Fruit fly (Drosophila melanogaster): ENCODE results near the gene CG43338.
A peak's percentile ranks its signal among the peaks of the same experiment; 100 is the strongest.

CG43338 gene

DNA sequence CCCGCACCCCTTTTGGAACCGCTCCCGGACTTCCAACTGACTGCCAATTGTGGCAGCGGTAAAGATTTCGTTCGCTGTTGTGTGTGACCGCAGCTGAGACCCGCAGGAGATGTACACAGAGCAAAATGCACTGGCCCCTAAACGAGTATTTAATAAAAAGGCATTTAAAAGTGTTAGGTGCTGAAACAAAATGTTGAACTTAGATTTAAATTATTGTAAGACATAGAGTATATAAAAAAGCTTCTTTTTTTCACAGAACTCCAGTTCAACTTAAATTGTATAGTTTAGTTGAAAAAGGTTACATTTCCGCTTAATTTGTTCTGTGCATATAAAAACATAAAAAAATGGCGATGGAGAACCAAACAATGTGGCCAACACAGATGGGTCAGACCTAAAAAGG, 42.9 kb downstream of the CG43338 start (continued):
- TF ChIP-seq Sp1 (GFP tag; optimal IDR thresholded peaks at IDR 0.05) (peak; percentile 64), sage (GFP tag; optimal IDR thresholded peaks at IDR 0.05) (no peak), rgr (GFP tag; optimal IDR thresholded peaks at IDR 0.05) (peak; percentile 58), HLH106 (tag; optimal IDR thresholded peaks at IDR 0.05) (peak; percentile 54), psq (GFP tag; optimal IDR thresholded peaks at IDR 0.05) (peak; percentile 59), Vsx2 (GFP tag; optimal IDR thresholded peaks at IDR 0.05; ENCODE audit: partially characterized antibody) (no peak), Dfd (GFP tag; optimal IDR thresholded peaks at IDR 0.05) (no peak)

DNA sequence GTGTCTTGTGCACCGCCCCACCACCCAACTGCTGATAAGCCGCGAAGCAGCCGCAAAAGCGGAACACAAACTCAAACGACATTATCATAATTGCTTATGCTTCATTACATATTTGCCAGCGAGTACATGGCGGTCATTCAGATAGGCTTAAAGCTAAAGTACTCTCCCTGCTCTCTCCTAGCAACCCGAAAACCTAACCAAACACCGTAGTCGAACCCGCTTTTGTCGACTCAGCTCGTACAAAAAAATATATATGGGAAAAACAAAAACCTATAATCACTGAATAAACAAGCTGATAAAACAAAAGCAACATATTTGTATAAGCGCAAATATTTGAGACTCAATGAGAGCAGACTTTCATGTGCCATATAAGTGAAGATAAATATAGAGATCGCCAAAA, 44.1 kb downstream of the CG43338 start:
- TF ChIP-seq Hnf4 (GFP tag; optimal IDR thresholded peaks at IDR 0.05) (peak; percentile 90), dsf (GFP tag; optimal IDR thresholded peaks at IDR 0.05; ENCODE audit: borderline replicate concordance) (peak; percentile 46), CG9705 (GFP tag; optimal IDR thresholded peaks at IDR 0.05) (peak; percentile 14), Abd-B (GFP tag; optimal IDR thresholded peaks at IDR 0.05) (no peak), usp (GFP tag; optimal IDR thresholded peaks at IDR 0.05) (no peak), pan (optimal IDR thresholded peaks at IDR 0.05) (no peak), lola (GFP tag; optimal IDR thresholded peaks at IDR 0.05) (no peak), Hr83 (GFP tag; optimal IDR thresholded peaks at IDR 0.05; ENCODE audit: poor library complexity, severe bottlenecking) (peak; percentile 95), psq (GFP tag; optimal IDR thresholded peaks at IDR 0.05) (peak; percentile 67), rgr (GFP tag; optimal IDR thresholded peaks at IDR 0.05) (peak; percentile 92), Sp1 (GFP tag; optimal IDR thresholded peaks at IDR 0.05) (peak; percentile 69), jim (GFP tag; optimal IDR thresholded peaks at IDR 0.05) (peak; percentile 82), br (GFP tag; optimal IDR thresholded peaks at IDR 0.05) (peak; percentile 84), GATAd (GFP tag; optimal IDR thresholded peaks at IDR 0.05) (no peak), fru (GFP tag; optimal IDR thresholded peaks at IDR 0.05) (peak; percentile 79), Dfd (GFP tag; optimal IDR thresholded peaks at IDR 0.05) (no peak), sage (GFP tag; optimal IDR thresholded peaks at IDR 0.05) (peak; percentile 61), sv (GFP tag; optimal IDR thresholded peaks at IDR 0.05) (peak; percentile 72), OdsH (GFP tag; optimal IDR thresholded peaks at IDR 0.05) (peak; percentile 91), dl (GFP tag; optimal IDR thresholded peaks at IDR 0.05; ENCODE audit: insufficient read depth in 1 of 2, partially characterized antibody in 2 of 2) (no peak), dmrt93B (GFP tag; optimal IDR thresholded peaks at IDR 0.05) (peak; percentile 38), h (GFP tag; optimal IDR thresholded peaks at IDR 0.05) (peak; percentile 92), HLH106 (tag; optimal IDR thresholded peaks at IDR 0.05) (peak; percentile 45), Jra (GFP tag; optimal IDR thresholded peaks at IDR 0.05) (peak; percentile 78), Vsx2 (GFP tag; optimal IDR thresholded peaks at IDR 0.05; ENCODE audit: partially characterized antibody) (no peak), Myc (optimal IDR thresholded peaks at IDR 0.05) (no peak), Mio (GFP tag; optimal IDR thresholded peaks at IDR 0.05) (no peak), Hr78 (GFP tag; optimal IDR thresholded peaks at IDR 0.05) (no peak), woc (GFP tag; optimal IDR thresholded peaks at IDR 0.05) (peak; percentile 10), ey (GFP tag; optimal IDR thresholded peaks at IDR 0.05) (peak; percentile 63), Rel (GFP tag; optimal IDR thresholded peaks at IDR 0.05) (peak; percentile 37), Rel (tag; optimal IDR thresholded peaks at IDR 0.05) (peak; percentile 61), N (GFP tag; optimal IDR thresholded peaks at IDR 0.05) (no peak), CrebA (GFP tag; optimal IDR thresholded peaks at IDR 0.05; ENCODE audit: borderline replicate concordance) (peak; percentile 69), foxo (GFP tag; optimal IDR thresholded peaks at IDR 0.05) (peak; percentile 26 to 76), tai (GFP tag; optimal IDR thresholded peaks at IDR 0.05) (peak; percentile 84), Dif (GFP tag; optimal IDR thresholded peaks at IDR 0.05; ENCODE audit: partially characterized antibody) (no peak), CG32264 (GFP tag; optimal IDR thresholded peaks at IDR 0.05) (peak; percentile 78), brk (GFP tag; optimal IDR thresholded peaks at IDR 0.05) (peak; percentile 87)

DNA sequence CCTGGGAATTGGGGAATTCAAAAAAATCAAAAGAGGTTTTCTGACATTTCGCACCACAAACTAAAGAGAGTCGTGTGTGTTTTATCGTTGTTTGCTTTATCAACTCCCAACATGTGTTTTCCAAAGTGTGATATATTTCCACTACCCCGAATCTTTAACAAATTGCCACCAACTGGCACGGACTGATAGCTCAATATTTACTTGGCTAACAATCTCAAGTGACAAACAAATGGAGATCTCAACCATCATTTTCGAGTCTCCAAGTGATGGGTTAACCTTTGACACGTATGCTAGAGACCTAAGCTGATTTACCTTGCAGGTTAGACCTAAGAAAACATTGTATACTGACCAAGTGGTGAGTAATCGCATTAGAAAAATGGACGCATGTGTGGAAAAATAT, 45.6 kb downstream of the CG43338 start:
- TF ChIP-seq Abd-B (GFP tag; optimal IDR thresholded peaks at IDR 0.05) (no peak), brk (GFP tag; optimal IDR thresholded peaks at IDR 0.05) (no peak)

Measured in whole organism, wandering third instar larva.